Fruit fly (Drosophila melanogaster) whole organism, embryonic: Measurements from ENCODE around the gene Cul6.

Experiments
- Abd-B ChIP-seq: fragments of 200-800 bp; sonication (Bioruptor generic); optimal IDR thresholded peaks from 2 replicates; lab custom pipeline; 2018; ENCODE audit warnings: missing biosample characterization, mild to moderate bottlenecking, missing genetic modification characterization, moderate library complexity
- Atf3 ChIP-seq: fragments of 200-800 bp; sonication (Bioruptor generic); optimal IDR thresholded peaks from 3 replicates; lab custom pipeline; 2016; ENCODE audit warnings: missing biosample characterization, missing genetic modification characterization
- CG10209 ChIP-seq: fragments of 200-800 bp; sonication (Bioruptor generic); optimal IDR thresholded peaks from 3 replicates; lab custom pipeline; 2017; ENCODE audit warnings: missing biosample characterization, mild to moderate bottlenecking, missing genetic modification characterization, missing genetic modification reagents
- CG11560 ChIP-seq: fragments of 200-800 bp; sonication (Bioruptor generic); IDR thresholded peaks from 3 replicates; pipeline ENCODE4 v1.3.6; 2022; ENCODE audit warnings: missing biosample characterization, missing genetic modification characterization
- CG12104 ChIP-seq: fragments of 200-800 bp; sonication (Bioruptor generic); optimal IDR thresholded peaks from 3 replicates; lab custom pipeline; 2016; ENCODE audit warnings: missing biosample characterization, missing genetic modification characterization
- CG12236 ChIP-seq: fragments of 200-800 bp; sonication (Bioruptor generic); optimal IDR thresholded peaks from 2 replicates; lab custom pipeline; 2016; ENCODE audit warnings: missing biosample characterization, missing genetic modification characterization
- CG12744 ChIP-seq: fragments of 200-800 bp; sonication (Bioruptor generic); optimal IDR thresholded peaks from 2 replicates; lab custom pipeline; 2016; ENCODE audit warnings: missing biosample characterization, missing genetic modification characterization
- CG14710 ChIP-seq: fragments of 200-800 bp; sonication (Bioruptor generic); optimal IDR thresholded peaks from 3 replicates; lab custom pipeline; 2019; ENCODE audit warnings: missing biosample characterization, mild to moderate bottlenecking, missing genetic modification characterization, moderate library complexity
- CG15073 ChIP-seq: fragments of 200-800 bp; sonication (Bioruptor generic); optimal IDR thresholded peaks from 2 replicates; lab custom pipeline; 2016; ENCODE audit warnings: missing biosample characterization, missing genetic modification characterization
- CG17385 ChIP-seq: fragments of 200-800 bp; sonication (Bioruptor generic); optimal IDR thresholded peaks from 3 replicates; lab custom pipeline; 2018; ENCODE audit warnings: missing biosample characterization, mild to moderate bottlenecking, missing genetic modification characterization
- CG1792 ChIP-seq: fragments of 200-800 bp; sonication (Bioruptor generic); optimal IDR thresholded peaks from 2 replicates; lab custom pipeline; 2016; ENCODE audit warnings: missing biosample characterization, missing genetic modification characterization
- CG18619 ChIP-seq: fragments of 200-800 bp; sonication (Bioruptor generic); optimal IDR thresholded peaks from 3 replicates; lab custom pipeline; 2017; ENCODE audit warnings: missing biosample characterization, mild to moderate bottlenecking, missing genetic modification characterization
- CG2199 ChIP-seq: fragments of 200-800 bp; sonication (Bioruptor generic); IDR thresholded peaks from 3 replicates; pipeline ENCODE4 v1.3.6; 2022; ENCODE audit warnings: missing biosample characterization, missing genetic modification characterization
- CG30020 ChIP-seq: fragments of 200-800 bp; optimal IDR thresholded peaks from 2 replicates; lab custom pipeline; 2019; ENCODE audit warnings: missing biosample characterization, mild to moderate bottlenecking, missing genetic modification characterization, moderate library complexity
- CG33213 ChIP-seq: fragments of 200-800 bp; sonication (Bioruptor generic); optimal IDR thresholded peaks from 3 replicates; lab custom pipeline; 2016; ENCODE audit warnings: missing biosample characterization, missing genetic modification characterization
- CG3726 ChIP-seq: fragments of 200-800 bp; sonication (Bioruptor generic); IDR thresholded peaks from 3 replicates; pipeline ENCODE4, ENCODE4 v1.3.6; 2022; ENCODE audit warnings: missing biosample characterization, missing genetic modification characterization
- CG3838 ChIP-seq: fragments of 200-800 bp; sonication (Bioruptor generic); optimal IDR thresholded peaks from 3 replicates; lab custom pipeline; 2016; ENCODE audit warnings: missing biosample characterization, missing genetic modification characterization
- CG4282 ChIP-seq: fragments of 200-800 bp; sonication (Bioruptor generic); optimal IDR thresholded peaks from 2 replicates; lab custom pipeline; 2016; ENCODE audit warnings: missing biosample characterization, missing genetic modification characterization
- CG4404 ChIP-seq: fragments of 200-800 bp; sonication (Bioruptor generic); IDR thresholded peaks from 2 replicates; pipeline ENCODE4 v1.3.6; 2022; ENCODE audit warnings: missing biosample characterization, missing genetic modification characterization
- CG4730 ChIP-seq: fragments of 200-800 bp; sonication (Bioruptor generic); IDR thresholded peaks from 2 replicates; pipeline ENCODE4 v1.3.6; 2022; ENCODE audit warnings: missing biosample characterization, missing genetic modification characterization
- CG7357 ChIP-seq: fragments of 200-800 bp; sonication (Bioruptor generic); IDR thresholded peaks from 3 replicates; pipeline ENCODE4 v1.3.6; 2022; ENCODE audit warnings: missing biosample characterization, missing genetic modification characterization
- CG9932 ChIP-seq: fragments of 200-800 bp; sonication (Bioruptor generic); IDR thresholded peaks from 2 replicates; pipeline ENCODE4 v1.3.6; 2022; ENCODE audit warnings: missing biosample characterization, missing genetic modification characterization
- Dek ChIP-seq: fragments of 200-800 bp; sonication (Bioruptor generic); optimal IDR thresholded peaks from 3 replicates; lab custom pipeline; 2019; ENCODE audit warnings: missing biosample characterization, mild to moderate bottlenecking, missing genetic modification characterization, moderate library complexity
- Doc3 ChIP-seq: fragments of 200-800 bp; sonication (Bioruptor generic); IDR thresholded peaks from 3 replicates; pipeline ENCODE4 v1.3.6; 2022; ENCODE audit warnings: missing biosample characterization, missing genetic modification characterization; ENCODE audit not compliant: partially characterized antibody
- ERR ChIP-seq: fragments of 200-800 bp; sonication (Bioruptor generic); optimal IDR thresholded peaks from 2 replicates; lab custom pipeline; 2016; ENCODE audit warnings: missing biosample characterization, missing genetic modification characterization
- HLH4C ChIP-seq: fragments of 200-800 bp; sonication (Bioruptor generic); IDR thresholded peaks from 3 replicates; pipeline ENCODE4 v1.3.6; 2022; ENCODE audit warnings: missing biosample characterization, missing genetic modification characterization; ENCODE audit not compliant: partially characterized antibody
- HLH54F ChIP-seq: fragments of 200-800 bp; sonication (Bioruptor generic); optimal IDR thresholded peaks from 3 replicates; lab custom pipeline; 2016; ENCODE audit warnings: missing biosample characterization, missing genetic modification characterization
- MTF-1 ChIP-seq: fragments of 200-800 bp; sonication (Bioruptor generic); optimal IDR thresholded peaks from 2 replicates; lab custom pipeline; 2018; ENCODE audit warnings: missing biosample characterization, mild to moderate bottlenecking, missing genetic modification characterization, borderline replicate concordance
- Myb ChIP-seq: fragments of 200-800 bp; sonication (Bioruptor generic); optimal IDR thresholded peaks from 2 replicates; lab custom pipeline; 2016; ENCODE audit warnings: missing biosample characterization, missing genetic modification characterization
- Ptx1 ChIP-seq: fragments of 200-800 bp; sonication (Bioruptor generic); IDR thresholded peaks from 2 replicates; pipeline ENCODE4 v1.3.6; 2022; ENCODE audit warnings: missing biosample characterization, missing genetic modification characterization
- Spps ChIP-seq: fragments of 200-800 bp; sonication (Bioruptor generic); optimal IDR thresholded peaks from 2 replicates; lab custom pipeline; 2018; ENCODE audit warnings: missing biosample characterization, mild to moderate bottlenecking, missing genetic modification characterization
- al ChIP-seq: fragments of 200-800 bp; sonication (Bioruptor generic); IDR thresholded peaks from 2 replicates; pipeline ENCODE4 v1.3.6; 2022; ENCODE audit warnings: missing biosample characterization, missing genetic modification characterization
- ase ChIP-seq: fragments of 200-800 bp; sonication (Bioruptor generic); IDR thresholded peaks from 3 replicates; pipeline ENCODE4 v1.3.6; 2022; ENCODE audit warnings: missing biosample characterization, missing genetic modification characterization
- btn ChIP-seq: fragments of 200-800 bp; sonication (Bioruptor generic); optimal IDR thresholded peaks from 2 replicates; lab custom pipeline; 2016; ENCODE audit warnings: missing biosample characterization, missing genetic modification characterization
- cas ChIP-seq: fragments of 200-800 bp; sonication (Bioruptor generic); IDR thresholded peaks from 2 replicates; pipeline ENCODE4 v1.3.6; 2022; ENCODE audit warnings: missing biosample characterization, missing genetic modification characterization
- chif ChIP-seq, 2 experiments: fragments of 200-800 bp; sonication (Bioruptor generic); optimal IDR thresholded peaks; 3 replicates each; lab custom pipeline; 2016; ENCODE audit warnings: missing biosample characterization in 2 of 2, missing genetic modification characterization in 2 of 2
- chinmo ChIP-seq: fragments of 200-800 bp; sonication (Bioruptor generic); IDR thresholded peaks from 4 replicates; pipeline ENCODE4 v1.3.6; 2022; ENCODE audit warnings: missing biosample characterization, missing genetic modification characterization; ENCODE audit not compliant: partially characterized antibody
- dan ChIP-seq: fragments of 200-800 bp; sonication (Bioruptor generic); IDR thresholded peaks from 2 replicates; pipeline ENCODE4 v1.3.6; 2022; ENCODE audit warnings: missing biosample characterization, missing genetic modification characterization
- en ChIP-seq: fragments of 200-800 bp; sonication (Bioruptor generic); optimal IDR thresholded peaks from 2 replicates; lab custom pipeline; 2016; ENCODE audit warnings: missing biosample characterization, missing genetic modification characterization
- grn ChIP-seq: fragments of 200-800 bp; sonication (Bioruptor generic); optimal IDR thresholded peaks from 3 replicates; lab custom pipeline; 2017; ENCODE audit warnings: missing biosample characterization, missing genetic modification characterization
- kah ChIP-seq: fragments of 200-800 bp; sonication (Bioruptor generic); optimal IDR thresholded peaks from 2 replicates; lab custom pipeline; 2018; ENCODE audit warnings: missing biosample characterization, mild to moderate bottlenecking, missing genetic modification characterization
- nerfin-1 ChIP-seq: fragments of 200-800 bp; sonication (Bioruptor generic); optimal IDR thresholded peaks from 3 replicates; lab custom pipeline; 2019; ENCODE audit warnings: missing biosample characterization, mild to moderate bottlenecking, missing genetic modification characterization, moderate library complexity
- nmo ChIP-seq: fragments of 200-800 bp; sonication (Bioruptor generic); optimal IDR thresholded peaks from 2 replicates; lab custom pipeline; 2018; ENCODE audit warnings: missing biosample characterization, mild to moderate bottlenecking, missing genetic modification characterization, moderate library complexity
- org-1 ChIP-seq: fragments of 200-800 bp; sonication (Bioruptor generic); optimal IDR thresholded peaks from 2 replicates; lab custom pipeline; 2017; ENCODE audit warnings: missing biosample characterization, missing genetic modification characterization
- pb ChIP-seq: fragments of 200-800 bp; sonication (Bioruptor generic); optimal IDR thresholded peaks from 3 replicates; lab custom pipeline; 2016; ENCODE audit warnings: missing biosample characterization, missing genetic modification characterization
- prd ChIP-seq, 3 experiments: fragments of >200 bp in 2 of 3; fragments of 200-800 bp in 1 of 3; sonication (Bioruptor generic) in 1 of 3; optimal IDR thresholded peaks in 2 of 3; IDR thresholded peaks in 1 of 3; 2 replicates in 2 of 3; 3 replicates in 1 of 3; pipeline versions ENCODE4 v1.3.6 to Lab custom; 2017 to 2022; ENCODE audit warnings: missing biosample characterization in 1 of 3, missing genetic modification characterization in 1 of 3
- pros ChIP-seq: fragments of 200-800 bp; sonication (Bioruptor generic); optimal IDR thresholded peaks from 3 replicates; lab custom pipeline; 2019; ENCODE audit warnings: missing biosample characterization, mild to moderate bottlenecking, missing genetic modification characterization, moderate library complexity
- pzg ChIP-seq: fragments of 200-800 bp; sonication (Bioruptor generic); optimal IDR thresholded peaks from 3 replicates; lab custom pipeline; 2018; ENCODE audit warnings: missing biosample characterization, mild to moderate bottlenecking, missing genetic modification characterization, moderate library complexity
- shn ChIP-seq: fragments of 200-800 bp; sonication (Bioruptor generic); optimal IDR thresholded peaks from 3 replicates; lab custom pipeline; 2016; ENCODE audit warnings: missing biosample characterization, missing genetic modification characterization
- twi ChIP-seq: fragments of 200-800 bp; optimal IDR thresholded peaks from 2 replicates; lab custom pipeline; 2019; ENCODE audit warnings: missing biosample characterization, mild to moderate bottlenecking, missing genetic modification characterization, moderate library complexity
- unc-4 ChIP-seq: fragments of 200-800 bp; sonication (Bioruptor generic); IDR thresholded peaks from 2 replicates; pipeline ENCODE4 v1.3.6; 2022; ENCODE audit warnings: missing biosample characterization, missing genetic modification characterization; ENCODE audit not compliant: partially characterized antibody
- zfh1 ChIP-seq: fragments of 200-800 bp; sonication (Bioruptor generic); IDR thresholded peaks from 3 replicates; pipeline ENCODE4 v1.3.6; 2022; ENCODE audit warnings: missing biosample characterization, missing genetic modification characterization

The Cul6 gene

DNA sequence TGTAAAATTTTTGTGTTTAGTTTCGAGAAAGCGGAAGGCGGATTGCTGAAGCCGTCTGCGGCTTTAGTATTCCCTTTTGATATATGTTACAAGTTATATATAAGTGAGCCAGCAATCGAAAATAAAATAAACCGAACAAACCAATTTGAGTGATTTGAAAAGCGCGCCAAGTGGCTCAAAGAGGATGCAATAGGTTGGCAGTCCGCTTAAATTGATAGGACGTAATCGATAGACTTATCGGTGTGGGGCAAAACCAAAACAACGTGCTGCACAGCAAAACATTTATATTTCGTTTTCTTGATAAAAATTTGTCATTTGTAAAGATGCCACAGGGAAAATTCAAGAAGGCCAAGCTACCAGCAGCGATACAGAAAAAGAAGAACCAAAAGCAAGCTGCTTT, 35.3 kb upstream of the Cul6 start, which contains the start of gene CG11279 (continued):
- TF ChIP-seq shn (GFP tag; lab: Kevin White, UChicago): no peak
- TF ChIP-seq nmo (GFP tag; lab: Kevin White, UChicago): no peak
- TF ChIP-seq CG18619 (GFP tag; lab: Kevin White, UChicago): no peak
- TF ChIP-seq chinmo (GFP tag; lab: Robert Waterston, UW): peak; percentile 66; the same call in 1 of the 4 replicates
- TF ChIP-seq CG4282 (GFP tag; lab: Kevin White, UChicago): no peak
- TF ChIP-seq pzg (GFP tag; lab: Kevin White, UChicago): peak; percentile 71
- no peak for TF ChIP-seq Dek (tag; lab: Kevin White, UChicago)
- no peak for TF ChIP-seq prd (optimal IDR thresholded peaks at IDR 0.05; lab: Kevin White, UChicago)
- no peak for TF ChIP-seq prd (GFP tag; IDR thresholded peaks at IDR 0.05; lab: Robert Waterston, UW)
- no peak for TF ChIP-seq Abd-B
- TF ChIP-seq HLH4C (GFP tag; lab: Robert Waterston, UW): peak; percentile 76
- TF ChIP-seq btn (GFP tag; lab: Kevin White, UChicago): no peak
- no peak for TF ChIP-seq pros (GFP tag; lab: Kevin White, UChicago)
- TF ChIP-seq CG9932 (GFP tag; lab: Robert Waterston, UW): no peak
- no peak for TF ChIP-seq nerfin-1 (tag; lab: Kevin White, UChicago)
- no peak for TF ChIP-seq dan (GFP tag; lab: Robert Waterston, UW)
- no peak for TF ChIP-seq CG12744
- no peak for TF ChIP-seq grn (GFP tag; lab: Kevin White, UChicago)
- TF ChIP-seq ase (GFP tag; lab: Robert Waterston, UW): no peak
- TF ChIP-seq CG1792 (GFP tag; lab: Kevin White, UChicago): no peak
- TF ChIP-seq al: no peak
- TF ChIP-seq CG12104 (GFP tag; lab: Kevin White, UChicago): no peak
- no peak for TF ChIP-seq twi
- no peak for TF ChIP-seq pb (GFP tag; lab: Kevin White, UChicago)
- no peak for TF ChIP-seq MTF-1
- TF ChIP-seq CG11560 (tag; lab: Robert Waterston, UW): no peak
- peak; percentile 54; the same call in 2 of the 3 replicates for TF ChIP-seq Doc3 (GFP tag; lab: Robert Waterston, UW)
- TF ChIP-seq CG12236 (GFP tag; lab: Kevin White, UChicago): no peak
- TF ChIP-seq CG7357 (GFP tag; lab: Robert Waterston, UW): no peak
- TF ChIP-seq Myb: peak; percentile 0
- no peak for TF ChIP-seq cas (GFP tag; lab: Robert Waterston, UW)
- no peak for TF ChIP-seq kah (GFP tag; lab: Kevin White, UChicago)
- no peak for TF ChIP-seq CG3726 (GFP tag; lab: Robert Waterston, UW)
- TF ChIP-seq org-1 (GFP tag; lab: Kevin White, UChicago): no peak
- TF ChIP-seq CG33213 (GFP tag; lab: Kevin White, UChicago): no peak
- TF ChIP-seq CG10209: no peak
- TF ChIP-seq CG17385 (GFP tag; lab: Kevin White, UChicago): no peak
- TF ChIP-seq Atf3 (GFP tag; lab: Kevin White, UChicago): no peak
- TF ChIP-seq CG4404 (GFP tag; lab: Robert Waterston, UW): no peak
- TF ChIP-seq CG3838 (GFP tag; lab: Kevin White, UChicago): no peak
- no peak for TF ChIP-seq CG4730
- TF ChIP-seq CG14710 (tag; lab: Kevin White, UChicago): peak; percentile 28
- TF ChIP-seq CG30020 (tag; lab: Kevin White, UChicago): no peak
- no peak for TF ChIP-seq ERR (GFP tag; lab: Kevin White, UChicago)
- no peak for TF ChIP-seq CG2199 (GFP tag; lab: Robert Waterston, UW)
- TF ChIP-seq CG15073 (GFP tag; lab: Kevin White, UChicago): no peak
- TF ChIP-seq zfh1: no peak
- no peak for TF ChIP-seq Spps (tag; lab: Kevin White, UChicago)
- no peak for TF ChIP-seq chif (GFP tag; optimal IDR thresholded peaks at IDR 0.05; lab: Kevin White, UChicago)
- peak; percentile 68 for TF ChIP-seq unc-4
- no peak for TF ChIP-seq Ptx1 (GFP tag; lab: Robert Waterston, UW)
- TF ChIP-seq HLH54F (GFP tag; lab: Kevin White, UChicago): no peak
- no peak for TF ChIP-seq en (GFP tag; lab: Kevin White, UChicago)
